Fruit fly (Drosophila melanogaster) whole organism, prepupa: Measurements from ENCODE around the gene CG9917.
A peak's percentile ranks its signal among the peaks of the same experiment; 100 is the strongest.

Experiments
- Blimp-1 ChIP-seq: fragments of 200-800 bp; sonication (Bioruptor generic); optimal IDR thresholded peaks from 3 replicates; lab custom pipeline; 2017; ENCODE audit warnings: missing biosample characterization, missing genetic modification characterization, mild to moderate bottlenecking, moderate library complexity, missing genetic modification reagents
- CG10631 ChIP-seq: fragments of 200-800 bp; sonication (Bioruptor generic); optimal IDR thresholded peaks from 2 replicates; lab custom pipeline; 2016; ENCODE audit warnings: missing biosample characterization, missing genetic modification characterization
- CG11762 ChIP-seq: fragments of 200-800 bp; sonication (Bioruptor generic); optimal IDR thresholded peaks from 3 replicates; lab custom pipeline; 2016; ENCODE audit warnings: missing biosample characterization, missing genetic modification characterization; ENCODE audit not compliant: insufficient read depth
- CG15336 ChIP-seq: fragments of 200-800 bp; sonication (Bioruptor generic); IDR thresholded peaks from 2 replicates; pipeline ENCODE4 v1.3.6; 2022; ENCODE audit warnings: missing biosample characterization, missing genetic modification characterization
- CG1621 ChIP-seq: fragments of 200-800 bp; sonication (Bioruptor generic); optimal IDR thresholded peaks from 3 replicates; lab custom pipeline; 2018; ENCODE audit warnings: missing biosample characterization, mild to moderate bottlenecking, missing genetic modification characterization
- CG3032 ChIP-seq: fragments of 200-800 bp; optimal IDR thresholded peaks from 2 replicates; lab custom pipeline; 2019; ENCODE audit warnings: missing biosample characterization, mild to moderate bottlenecking, missing genetic modification characterization, moderate library complexity
- CG31627 ChIP-seq: fragments of 200-800 bp; sonication (Bioruptor generic); optimal IDR thresholded peaks from 3 replicates; lab custom pipeline; 2016; ENCODE audit warnings: missing biosample characterization, missing genetic modification characterization
- CG3919 ChIP-seq: fragments of 200-800 bp; sonication (Bioruptor generic); optimal IDR thresholded peaks from 3 replicates; lab custom pipeline; 2016; ENCODE audit warnings: missing biosample characterization, missing genetic modification characterization
- CG6276 ChIP-seq: fragments of 200-800 bp; sonication (Bioruptor generic); optimal IDR thresholded peaks from 2 replicates; lab custom pipeline; 2017; ENCODE audit warnings: missing biosample characterization, mild to moderate bottlenecking, missing genetic modification characterization
- CG6854 ChIP-seq: fragments of 200-800 bp; sonication (Bioruptor generic); optimal IDR thresholded peaks from 2 replicates; lab custom pipeline; 2017; ENCODE audit warnings: missing biosample characterization, mild to moderate bottlenecking, missing genetic modification characterization
- CG7368 ChIP-seq: fragments of 200-800 bp; sonication (Bioruptor generic); optimal IDR thresholded peaks from 3 replicates; lab custom pipeline; 2016; ENCODE audit warnings: missing biosample characterization, missing genetic modification characterization
- Eip75B ChIP-seq: fragments of 200-800 bp; sonication (Bioruptor generic); optimal IDR thresholded peaks from 3 replicates; lab custom pipeline; 2016; ENCODE audit warnings: missing biosample characterization, missing genetic modification characterization
- Eip78C ChIP-seq: fragments of 200-800 bp; sonication (Bioruptor generic); peaks from one replicate; lab custom pipeline; 2016; ENCODE audit warnings: missing biosample characterization, missing genetic modification characterization
- Eip93F ChIP-seq: fragments of 200-800 bp; sonication (Bioruptor generic); optimal IDR thresholded peaks from 2 replicates; lab custom pipeline; 2016; ENCODE audit warnings: missing biosample characterization, mild to moderate bottlenecking, missing genetic modification characterization
- Ets21C ChIP-seq: fragments of 200-800 bp; sonication (Bioruptor generic); optimal IDR thresholded peaks from 3 replicates; lab custom pipeline; 2016; ENCODE audit warnings: missing biosample characterization, missing genetic modification characterization
- Gug ChIP-seq: fragments of 200-800 bp; sonication (Bioruptor generic); IDR thresholded peaks from 2 replicates; pipeline ENCODE4 v1.3.6; 2022; ENCODE audit warnings: missing biosample characterization, missing genetic modification characterization
- Hr38 ChIP-seq: sonication (Bioruptor generic); optimal IDR thresholded peaks from 2 replicates; lab custom pipeline; 2016; ENCODE audit warnings: missing biosample characterization, missing genetic modification characterization
- Hr39 ChIP-seq: fragments of 200-800 bp; sonication (Bioruptor generic); optimal IDR thresholded peaks from 2 replicates; lab custom pipeline; 2016; ENCODE audit warnings: missing biosample characterization, missing genetic modification characterization
- Lpt ChIP-seq: fragments of 200-800 bp; sonication (Bioruptor generic); optimal IDR thresholded peaks from 3 replicates; lab custom pipeline; 2016; ENCODE audit warnings: missing biosample characterization, missing genetic modification characterization
- Met ChIP-seq: fragments of 200-800 bp; sonication (Bioruptor generic); optimal IDR thresholded peaks from 3 replicates; lab custom pipeline; 2016; ENCODE audit warnings: missing biosample characterization, missing genetic modification characterization
- Smox ChIP-seq: fragments of 200-800 bp; sonication (Bioruptor generic); optimal IDR thresholded peaks from 3 replicates; lab custom pipeline; 2016; ENCODE audit warnings: missing biosample characterization, missing genetic modification characterization
- Sox102F ChIP-seq: fragments of 200-800 bp; sonication (Bioruptor generic); optimal IDR thresholded peaks from 2 replicates; lab custom pipeline; 2016; ENCODE audit warnings: missing biosample characterization, mild to moderate bottlenecking, missing genetic modification characterization
- Sox14 ChIP-seq: fragments of 200-800 bp; sonication (Bioruptor generic); optimal IDR thresholded peaks from 3 replicates; lab custom pipeline; 2016; ENCODE audit warnings: missing biosample characterization, missing genetic modification characterization
- acj6 ChIP-seq: fragments of 200-800 bp; sonication (Bioruptor generic); optimal IDR thresholded peaks from 3 replicates; lab custom pipeline; 2016; ENCODE audit warnings: missing biosample characterization, missing genetic modification characterization
- cyc ChIP-seq: fragments of 200-800 bp; sonication (Bioruptor generic); optimal IDR thresholded peaks from 3 replicates; lab custom pipeline; 2016; ENCODE audit warnings: missing biosample characterization, missing genetic modification characterization
- dac ChIP-seq: fragments of 200-800 bp; sonication (Bioruptor generic); optimal IDR thresholded peaks from 2 replicates; lab custom pipeline; 2017; ENCODE audit warnings: missing biosample characterization, mild to moderate bottlenecking, missing genetic modification characterization
- eg ChIP-seq: fragments of 200-800 bp; sonication (Bioruptor generic); IDR thresholded peaks from 3 replicates; pipeline ENCODE4 v1.3.6; 2022; ENCODE audit warnings: missing biosample characterization, missing genetic modification characterization
- fkh ChIP-seq: fragments of 200-800 bp; sonication (Bioruptor generic); optimal IDR thresholded peaks from 3 replicates; lab custom pipeline; 2017; ENCODE audit warnings: missing biosample characterization, mild to moderate bottlenecking, missing genetic modification characterization, moderate library complexity
- lz ChIP-seq: fragments of 200-800 bp; sonication (Bioruptor generic); optimal IDR thresholded peaks from 3 replicates; lab custom pipeline; 2016; ENCODE audit warnings: missing biosample characterization, missing genetic modification characterization
- net ChIP-seq: fragments of 200-800 bp; sonication (Bioruptor generic); optimal IDR thresholded peaks from 3 replicates; lab custom pipeline; 2016; ENCODE audit warnings: missing biosample characterization, missing genetic modification characterization
- salr ChIP-seq, 2 experiments: fragments of 200-800 bp; sonication (Bioruptor generic); optimal IDR thresholded peaks; 3 replicates each; lab custom pipeline; 2016 to 2018; ENCODE audit warnings: missing biosample characterization in 2 of 2, missing genetic modification characterization in 2 of 2, mild to moderate bottlenecking in 1 of 2
- ss ChIP-seq, 2 experiments: fragments of 200-800 bp; sonication (Bioruptor generic); optimal IDR thresholded peaks; 2 replicates in 1 of 2; 3 replicates in 1 of 2; lab custom pipeline; 2017 to 2018; ENCODE audit warnings: mild to moderate bottlenecking in 2 of 2, missing biosample characterization in 2 of 2, missing genetic modification characterization in 2 of 2, moderate library complexity in 1 of 2
- svp ChIP-seq: fragments of 200-800 bp; sonication (Bioruptor generic); peaks from one replicate; lab custom pipeline; 2016; ENCODE audit warnings: missing biosample characterization, missing genetic modification characterization

CG9917 gene

DNA sequence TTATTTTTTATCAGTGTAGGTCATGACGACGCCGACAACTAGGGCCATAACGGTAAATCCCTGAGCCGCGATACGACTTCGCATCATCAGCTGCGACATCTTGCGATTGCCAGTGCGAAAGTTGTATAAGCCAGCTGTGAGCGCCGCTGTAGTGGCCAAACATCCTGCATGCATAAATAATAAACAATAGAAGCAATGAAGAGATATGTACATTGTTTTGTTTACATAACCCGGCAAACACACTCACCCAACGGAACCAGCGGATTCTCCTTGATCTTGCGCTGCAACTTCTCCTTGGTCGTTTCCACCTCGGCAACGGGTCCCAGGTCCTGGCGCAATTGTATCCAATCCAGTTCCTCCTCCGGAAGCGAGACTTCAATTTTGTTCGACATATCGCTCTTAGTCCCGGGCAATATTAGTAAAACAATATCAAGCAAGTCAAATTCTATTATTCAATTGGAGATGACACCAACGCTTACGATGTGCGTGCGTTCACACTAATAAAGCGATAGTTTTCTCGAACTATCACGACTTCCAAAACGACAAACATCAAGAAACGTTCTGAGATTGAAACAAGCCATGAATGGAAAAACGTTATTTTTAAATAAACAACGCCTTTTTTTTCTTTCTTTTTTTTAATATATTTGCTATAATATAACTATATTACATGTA is 8.7 kb upstream of the CG9917 start:
- peak; percentile 90 for TF ChIP-seq fkh (GFP tag; lab: Kevin White, UChicago)
- no peak for TF ChIP-seq CG7368 (GFP tag; lab: Kevin White, UChicago)
- peak; percentile 59 for TF ChIP-seq Eip78C (GFP tag; lab: Kevin White, UChicago)
- TF ChIP-seq CG11762 (GFP tag; lab: Kevin White, UChicago), result no peak
- no peak for TF ChIP-seq Eip75B (GFP tag; lab: Kevin White, UChicago)
- TF ChIP-seq cyc (GFP tag; lab: Kevin White, UChicago), result no peak
- TF ChIP-seq acj6, result no peak
- no peak for TF ChIP-seq Blimp-1 (GFP tag; lab: Kevin White, UChicago)
- TF ChIP-seq eg (GFP tag; lab: Robert Waterston, UW), result no peak

DNA sequence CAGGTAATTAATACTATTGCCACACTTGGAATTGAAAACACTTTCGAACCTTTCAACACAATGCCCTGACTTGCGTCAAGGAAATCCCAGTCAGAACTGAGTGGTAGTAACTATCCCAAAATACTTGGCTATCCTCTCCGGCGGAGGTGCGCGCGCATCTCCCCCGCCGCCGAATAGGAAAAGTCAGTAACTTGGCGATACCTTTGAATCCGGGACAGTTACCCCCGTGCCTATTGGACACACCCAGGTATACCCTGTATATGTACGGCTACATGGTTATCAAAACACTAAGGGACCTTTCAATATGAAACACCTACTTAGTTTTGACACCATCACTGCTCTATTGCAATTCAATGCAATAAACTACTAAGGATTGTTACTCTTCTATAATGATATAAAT is 7.6 kb upstream of the CG9917 start, which contains the start of gene CG9919:
Gene CG9919 (minus strand): TSS at position 101 of the 400 bp plus-strand sequence.
- no peak for TF ChIP-seq dac (GFP tag; lab: Kevin White, UChicago)

DNA sequence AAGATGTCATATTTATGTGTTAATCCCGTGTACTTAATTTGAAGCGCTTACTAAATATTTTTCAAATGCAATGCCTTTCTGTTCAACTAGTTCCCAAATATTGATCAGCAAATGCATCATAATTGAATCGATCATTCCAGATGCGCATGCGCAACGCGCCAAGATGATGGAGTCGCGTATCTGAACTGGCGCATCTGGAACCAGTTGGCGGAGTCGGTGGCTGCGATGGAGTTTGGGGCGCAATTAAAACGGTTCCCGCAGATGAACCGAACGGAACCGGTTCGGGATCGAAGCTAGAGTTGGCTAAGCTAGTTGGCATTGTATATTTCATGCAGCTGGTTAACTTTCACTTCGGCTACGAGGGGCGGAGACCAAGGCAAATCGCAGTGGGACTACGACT is 2.4 kb upstream of the CG9917 start, which contains the start of gene CalpC:
Gene CalpC (plus strand): TSS at position 292 of the 400 bp plus-strand sequence.
- TF ChIP-seq Sox102F (GFP tag; lab: Kevin White, UChicago) (no peak), Lpt (GFP tag; lab: Kevin White, UChicago) (no peak), Met (GFP tag; lab: Kevin White, UChicago) (no peak), CG3919 (GFP tag; lab: Kevin White, UChicago) (no peak), Blimp-1 (GFP tag; lab: Kevin White, UChicago) (no peak), CG6854 (GFP tag; lab: Kevin White, UChicago) (no peak), CG3032 (tag; lab: Kevin White, UChicago) (no peak), ss (GFP tag; optimal IDR thresholded peaks at IDR 0.05; lab: Kevin White, UChicago) (peak; percentile 13 to 45), eg (GFP tag; lab: Robert Waterston, UW) (no peak), CG1621 (tag; lab: Kevin White, UChicago) (peak; percentile 48), salr (GFP tag; optimal IDR thresholded peaks at IDR 0.05; lab: Kevin White, UChicago) (no peak), CG6276 (no peak), CG31627 (GFP tag; lab: Kevin White, UChicago) (no peak), Gug (GFP tag; lab: Robert Waterston, UW) (no peak)

DNA sequence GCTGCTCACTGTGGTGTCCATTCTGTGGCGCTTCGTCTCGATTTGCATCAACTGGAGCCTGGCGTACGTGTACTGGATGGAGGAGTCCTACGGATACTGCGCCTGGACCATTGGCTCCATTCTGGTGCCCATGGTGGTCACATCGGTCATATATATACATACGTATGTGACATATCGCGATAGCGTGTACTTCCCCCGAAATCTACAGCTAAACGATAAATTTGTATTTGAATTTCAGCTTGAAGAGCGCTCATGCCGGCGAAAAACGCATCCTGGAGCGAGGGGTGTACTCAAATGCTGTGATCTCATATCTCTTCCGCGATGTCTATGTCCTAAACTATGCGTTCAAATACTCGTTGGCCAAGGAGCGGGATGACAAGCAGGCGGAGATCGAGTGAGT is 505 bp upstream of the CG9917 start:
- TF ChIP-seq Eip78C (GFP tag; lab: Kevin White, UChicago) (peak; percentile 19), CG7368 (GFP tag; lab: Kevin White, UChicago) (no peak)

DNA sequence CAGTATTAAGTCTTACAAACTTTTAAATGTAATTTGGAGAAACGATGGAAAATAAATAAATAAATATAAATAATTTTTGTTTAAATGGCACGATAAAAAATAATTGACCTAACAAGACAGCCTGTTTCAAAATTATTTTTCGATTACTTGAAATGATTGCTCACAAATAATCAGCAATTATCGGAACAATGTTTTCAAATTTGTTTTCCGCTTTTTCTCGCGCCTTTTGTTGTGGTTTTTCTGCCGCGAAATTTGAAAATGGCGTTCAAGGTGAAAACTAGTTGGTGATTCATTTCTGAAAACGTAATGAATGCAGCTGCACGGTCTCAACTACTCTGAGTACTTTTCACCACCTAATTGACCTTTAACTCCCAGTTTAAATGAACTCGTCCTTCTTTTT is 2.0 kb downstream of the CG9917 start:
- TF ChIP-seq svp (GFP tag; lab: Kevin White, UChicago) (no peak), CG10631 (GFP tag; lab: Kevin White, UChicago) (no peak), Lpt (GFP tag; lab: Kevin White, UChicago) (no peak), eg (GFP tag; lab: Robert Waterston, UW) (no peak), net (GFP tag; lab: Kevin White, UChicago) (no peak), Sox14 (GFP tag; lab: Kevin White, UChicago) (no peak), Ets21C (GFP tag; lab: Kevin White, UChicago) (no peak), Hr38 (no peak), Hr39 (GFP tag; lab: Kevin White, UChicago) (no peak), Smox (GFP tag; lab: Kevin White, UChicago) (no peak), Eip93F (no peak), CG15336 (GFP tag; lab: Robert Waterston, UW) (no peak), lz (GFP tag; lab: Kevin White, UChicago) (no peak)
